Fruit fly (Drosophila melanogaster): ENCODE measurements around the gene GluRS-m.

- TF ChIP-seq OdsH (GFP tag; optimal IDR thresholded peaks at IDR 0.05) (peak; percentile 19), rgr (GFP tag; optimal IDR thresholded peaks at IDR 0.05) (no peak), h (GFP tag; optimal IDR thresholded peaks at IDR 0.05) (peak; percentile 35), usp (GFP tag; optimal IDR thresholded peaks at IDR 0.05) (no peak), Hr83 (GFP tag; optimal IDR thresholded peaks at IDR 0.05; ENCODE audit: poor library complexity, severe bottlenecking) (no peak)
Observed at dm6 chr3L:16377768-16378764, 38.9 kb downstream of the GluRS-m start, which contains the start of gene roq.

Measured in whole organism, wandering third instar larva.